Fruit fly (Drosophila melanogaster): ENCODE data around the gene CG14315.

CG14315 gene

dm6 chr3R:18198518-18199118 lies 40.1 kb downstream of the CG14315 start (continued):
- TF ChIP-seq CG9797 (GFP tag; optimal IDR thresholded peaks at IDR 0.05) (no peak), CG11093 (GFP tag; IDR thresholded peaks at IDR 0.05) (no peak), pho (GFP tag; optimal IDR thresholded peaks at IDR 0.05) (peak; percentile 37), ro (GFP tag; IDR thresholded peaks at IDR 0.05) (no peak), ara (GFP tag; IDR thresholded peaks at IDR 0.05) (no peak), corto (GFP tag; optimal IDR thresholded peaks at IDR 0.05) (peak; percentile 18), YL-1 (GFP tag; optimal IDR thresholded peaks at IDR 0.05) (peak; percentile 12), NK7.1 (GFP tag; optimal IDR thresholded peaks at IDR 0.05) (peak; percentile 42), CG17912 (GFP tag; optimal IDR thresholded peaks at IDR 0.05) (peak; percentile 35), Eip74EF (GFP tag; optimal IDR thresholded peaks at IDR 0.05) (peak in 1 of 2 experiments; percentile 48), CG11723 (GFP tag; optimal IDR thresholded peaks at IDR 0.05) (peak; percentile 62), slbo (GFP tag; IDR thresholded peaks at IDR 0.05) (no peak), trem (tag; optimal IDR thresholded peaks at IDR 0.05) (no peak), CG4282 (GFP tag; optimal IDR thresholded peaks at IDR 0.05) (no peak), C15 (GFP tag; IDR thresholded peaks at IDR 0.05) (no peak), grn (GFP tag; optimal IDR thresholded peaks at IDR 0.05) (peak; percentile 56), cg (GFP tag; optimal IDR thresholded peaks at IDR 0.05) (peak; percentile 91), Dfd (GFP tag; optimal IDR thresholded peaks at IDR 0.05) (no peak), CG10462 (GFP tag; optimal IDR thresholded peaks at IDR 0.05) (no peak), E2f1 (GFP tag; IDR thresholded peaks at IDR 0.05) (no peak), tll (GFP tag; optimal IDR thresholded peaks at IDR 0.05) (peak in 1 of 2 experiments; percentile 70), HmgD (GFP tag; optimal IDR thresholded peaks at IDR 0.05) (no peak), HmgZ (tag; optimal IDR thresholded peaks at IDR 0.05) (no peak), al (GFP tag; IDR thresholded peaks at IDR 0.05) (no peak), Med (GFP tag) (peak; percentile 93), CG2202 (tag; optimal IDR thresholded peaks at IDR 0.05) (peak; percentile 61), CG12942 (GFP tag; optimal IDR thresholded peaks at IDR 0.05) (peak; percentile 34), CG1647 (GFP tag; optimal IDR thresholded peaks at IDR 0.05) (no peak), E2f2 (GFP tag; IDR thresholded peaks at IDR 0.05) (no peak), Ptx1 (GFP tag; IDR thresholded peaks at IDR 0.05) (no peak), Deaf1 (tag; optimal IDR thresholded peaks at IDR 0.05) (no peak), Awh (GFP tag; IDR thresholded peaks at IDR 0.05) (no peak), gce (GFP tag; IDR thresholded peaks at IDR 0.05) (no peak), amos (GFP tag; IDR thresholded peaks at IDR 0.05; ENCODE audit: partially characterized antibody) (no peak), CG31441 (GFP tag; IDR thresholded peaks at IDR 0.05) (no peak), Doc3 (GFP tag; IDR thresholded peaks at IDR 0.05; ENCODE audit: partially characterized antibody) (no peak), hth (optimal IDR thresholded peaks at IDR 0.05) (no peak), ham (GFP tag; IDR thresholded peaks at IDR 0.05) (no peak), CrebB (tag; optimal IDR thresholded peaks at IDR 0.05) (peak; percentile 77), wek (GFP tag; optimal IDR thresholded peaks at IDR 0.05) (peak; percentile 82), CG32532 (GFP tag; IDR thresholded peaks at IDR 0.05) (no peak), pan (optimal IDR thresholded peaks at IDR 0.05) (no peak), pan (GFP tag; optimal IDR thresholded peaks at IDR 0.05 in 1 of 2, IDR thresholded peaks at IDR 0.05 in 1 of 2) (no peak), BtbVII (GFP tag; optimal IDR thresholded peaks at IDR 0.05) (peak; percentile 70), Usf (GFP tag; optimal IDR thresholded peaks at IDR 0.05) (no peak), Dll (GFP tag; IDR thresholded peaks at IDR 0.05; ENCODE audit: partially characterized antibody) (no peak), Dip2 (GFP tag; IDR thresholded peaks at IDR 0.05) (no peak), PHDP (tag; optimal IDR thresholded peaks at IDR 0.05) (peak; percentile 30), gsb (GFP tag; IDR thresholded peaks at IDR 0.05) (no peak), Fer3 (tag; optimal IDR thresholded peaks at IDR 0.05) (peak; percentile 50), inv (GFP tag; IDR thresholded peaks at IDR 0.05; ENCODE audit: partially characterized antibody) (no peak)

All from whole organism, embryonic.